Worm (Caenorhabditis elegans) whole organism, mixed stage, embryonic: ENCODE measurements around the gene tag-51.

Source experiments
- ces-1 ChIP-seq: fragments of 150-350 bp; optimal IDR thresholded peaks from 2 replicates; lab custom pipeline; 2014; ENCODE audit warnings: missing biosample characterization, missing genetic modification reagents, missing genetic modification characterization
- drap-1 ChIP-seq: fragments of 200-800 bp; sonication (Bioruptor generic); optimal IDR thresholded peaks from 3 replicates; lab custom pipeline; 2018; ENCODE audit warnings: mild to moderate bottlenecking, missing genetic modification characterization, missing compliant biosample characterization
- elt-3 ChIP-seq: fragments of 150-350 bp; optimal IDR thresholded peaks from 2 replicates; lab custom pipeline; 2014; ENCODE audit warnings: missing biosample characterization, missing genetic modification characterization
- lsy-2 ChIP-seq: fragments of 150-350 bp; optimal IDR thresholded peaks from 2 replicates; lab custom pipeline; 2014; ENCODE audit warnings: missing biosample characterization, missing genetic modification characterization
- nhr-12 ChIP-seq: fragments of 150-350 bp; optimal IDR thresholded peaks from 2 replicates; lab custom pipeline; 2014; ENCODE audit warnings: missing biosample characterization, missing genetic modification characterization
- nhr-237 ChIP-seq: fragments of 150-350 bp; optimal IDR thresholded peaks from 2 replicates; lab custom pipeline; 2014; ENCODE audit warnings: missing biosample characterization, missing genetic modification characterization
- sem-2 ChIP-seq: fragments of 200-800 bp; sonication (Bioruptor generic); optimal IDR thresholded peaks from 2 replicates; lab custom pipeline; 2018; ENCODE audit warnings: mild to moderate bottlenecking, missing genetic modification characterization, missing compliant biosample characterization
- snpc-4 ChIP-seq: fragments of 150-350 bp; optimal IDR thresholded peaks from 2 replicates; lab custom pipeline; 2014; ENCODE audit warnings: missing biosample characterization, missing genetic modification characterization

DNA sequence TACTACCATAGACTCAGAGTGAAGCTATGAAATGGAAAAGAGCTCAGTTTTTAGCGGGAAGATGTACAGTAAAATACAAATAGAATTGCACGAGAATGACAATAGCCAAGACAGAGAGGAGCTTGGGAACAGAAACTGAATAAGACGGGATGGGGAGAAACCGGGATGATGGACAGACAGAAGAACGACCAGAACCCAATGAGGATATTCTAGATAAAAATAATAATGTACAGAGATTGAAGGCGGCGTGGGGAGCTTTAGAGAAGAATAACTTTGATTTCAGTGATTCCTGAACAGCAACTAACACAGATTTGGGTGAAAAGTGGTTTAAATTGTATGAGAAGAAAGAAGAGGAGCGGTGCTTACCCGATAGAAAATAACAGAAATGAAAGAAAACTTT is 27.4 kb downstream of the tag-51 start:
- TF ChIP-seq ces-1 (GFP tag; lab: Kevin White, UChicago): no peak
- TF ChIP-seq nhr-12: no peak
- TF ChIP-seq nhr-237: no peak
- TF ChIP-seq elt-3 (tag; lab: Kevin White, UChicago): no peak
- no peak for TF ChIP-seq snpc-4
- no peak for TF ChIP-seq lsy-2
- no peak for TF ChIP-seq sem-2 (GFP tag; lab: Kevin White, UChicago)
- no peak for TF ChIP-seq drap-1
